Fruit fly (Drosophila melanogaster) whole organism, prepupa: ENCODE data around the gene kek5.
A peak's percentile ranks its signal among the peaks of the same experiment; 100 is the strongest.

Source experiments
- CG16779 ChIP-seq: fragments of 200-800 bp; sonication (Bioruptor generic); optimal IDR thresholded peaks from 3 replicates; lab custom pipeline; 2017; ENCODE audit warnings: missing biosample characterization, mild to moderate bottlenecking, missing genetic modification characterization
- CG31627 ChIP-seq: fragments of 200-800 bp; sonication (Bioruptor generic); optimal IDR thresholded peaks from 3 replicates; lab custom pipeline; 2016; ENCODE audit warnings: missing biosample characterization, missing genetic modification characterization
- CG6808 ChIP-seq: fragments of 200-800 bp; sonication (Bioruptor generic); optimal IDR thresholded peaks from 3 replicates; lab custom pipeline; 2017; ENCODE audit warnings: missing biosample characterization, missing genetic modification characterization, mild to moderate bottlenecking, moderate library complexity, missing genetic modification reagents
- CG8319 ChIP-seq: fragments of 200-800 bp; sonication (Bioruptor generic); optimal IDR thresholded peaks from 3 replicates; lab custom pipeline; 2016; ENCODE audit warnings: missing biosample characterization, missing genetic modification characterization
- Sox102F ChIP-seq: fragments of 200-800 bp; sonication (Bioruptor generic); optimal IDR thresholded peaks from 2 replicates; lab custom pipeline; 2016; ENCODE audit warnings: missing biosample characterization, mild to moderate bottlenecking, missing genetic modification characterization
- fkh ChIP-seq: fragments of 200-800 bp; sonication (Bioruptor generic); optimal IDR thresholded peaks from 3 replicates; lab custom pipeline; 2017; ENCODE audit warnings: missing biosample characterization, mild to moderate bottlenecking, missing genetic modification characterization, moderate library complexity

- TF ChIP-seq Sox102F: no peak
- no peak for TF ChIP-seq CG16779 (tag; lab: Kevin White, UChicago)
- TF ChIP-seq CG8319: no peak
- peak; percentile 22 for TF ChIP-seq CG6808 (GFP tag; lab: Kevin White, UChicago)
- TF ChIP-seq fkh: peak; percentile 90
- TF ChIP-seq CG31627: no peak
These were observed 22.5 kb downstream of the kek5 start for dm6 chrX:19375450-19375849.
